Worm (Caenorhabditis elegans) whole organism, L4 larva: ENCODE measurements around the gene T26H8.4.
A peak's percentile ranks its signal among the peaks of the same experiment; 100 is the strongest.

Experiments
- D1046.2 ChIP-seq: fragments of 200-800 bp; sonication (Bioruptor generic); IDR thresholded peaks from 2 replicates; pipeline ENCODE4 v1.3.6; 2022; ENCODE audit warnings: missing genetic modification characterization, missing compliant biosample characterization
- F37D6.2 ChIP-seq: sonication (generic microtip); optimal IDR thresholded peaks from 2 replicates; lab custom pipeline; 2016; ENCODE audit warnings: mild to moderate bottlenecking, missing genetic modification characterization, missing compliant biosample characterization
- F49E8.2 ChIP-seq: sonication (generic microtip); optimal IDR thresholded peaks from 2 replicates; lab custom pipeline; 2016; ENCODE audit warnings: missing compliant biosample characterization, mild to moderate bottlenecking, missing genetic modification characterization, borderline replicate concordance
- R02D3.7 ChIP-seq: fragments of 150-350 bp; sonication (generic microtip); optimal IDR thresholded peaks from 3 replicates; lab custom pipeline; 2014; ENCODE audit warnings: missing biosample characterization, missing genetic modification characterization
- T20F7.1 ChIP-seq: fragments of 200-800 bp; sonication (Bioruptor generic); optimal IDR thresholded peaks from 2 replicates; lab custom pipeline; 2018; ENCODE audit warnings: mild to moderate bottlenecking, missing genetic modification characterization, missing compliant biosample characterization
- Y48G9A.11 ChIP-seq: fragments of 200-800 bp; sonication (Bioruptor generic); IDR thresholded peaks from 2 replicates; pipeline ENCODE4 v1.3.6; 2022; ENCODE audit warnings: missing genetic modification reagents, missing genetic modification characterization, missing compliant biosample characterization
- Y75B8A.6 ChIP-seq: fragments of 200-800 bp; sonication (Bioruptor generic); IDR thresholded peaks from 2 replicates; pipeline ENCODE4 v1.3.6; 2022; ENCODE audit warnings: missing genetic modification reagents, missing genetic modification characterization, missing compliant biosample characterization
- ZK337.2 ChIP-seq: fragments of 200-800 bp; sonication (Bioruptor generic); IDR thresholded peaks from 2 replicates; pipeline ENCODE4 v1.3.6; 2022; ENCODE audit warnings: missing genetic modification reagents, missing genetic modification characterization, missing compliant biosample characterization
- ZK546.5 ChIP-seq, 2 experiments: sonication (generic microtip); optimal IDR thresholded peaks; 2 replicates each; lab custom pipeline; 2017; ENCODE audit warnings: missing biosample characterization in 2 of 2, missing genetic modification characterization in 2 of 2
- ceh-20 ChIP-seq: fragments of 200-800 bp; sonication (Bioruptor generic); IDR thresholded peaks from 2 replicates; pipeline ENCODE4 v1.3.6; 2022; ENCODE audit warnings: missing genetic modification reagents, missing genetic modification characterization, missing compliant biosample characterization
- ceh-28 ChIP-seq: fragments of 150-350 bp; optimal IDR thresholded peaks from 2 replicates; lab custom pipeline; 2014; ENCODE audit warnings: missing biosample characterization, missing genetic modification reagents, missing genetic modification characterization
- ceh-82 ChIP-seq: sonication (generic microtip); optimal IDR thresholded peaks from 2 replicates; lab custom pipeline; 2017; ENCODE audit warnings: missing biosample characterization, missing genetic modification characterization
- cey-2 ChIP-seq: sonication (generic microtip); optimal IDR thresholded peaks from 3 replicates; lab custom pipeline; 2017; ENCODE audit warnings: missing genetic modification characterization, mild to moderate bottlenecking, missing compliant biosample characterization, antibody characterized with exemption, borderline replicate concordance; ENCODE audit not compliant: insufficient read depth
- daf-12 ChIP-seq: fragments of 150-350 bp; optimal IDR thresholded peaks from 2 replicates; lab custom pipeline; 2014; ENCODE audit warnings: missing biosample characterization, missing genetic modification reagents, missing genetic modification characterization
- daf-19 ChIP-seq: fragments of 200-800 bp; sonication (Bioruptor generic); conservative IDR thresholded peaks from 2 replicates; pipeline ENCODE4 v1.3.6; 2022; ENCODE audit warnings: missing genetic modification characterization, missing compliant biosample characterization
- daf-8 ChIP-seq: fragments of 200-800 bp; sonication (Bioruptor generic); IDR thresholded peaks from 2 replicates; pipeline ENCODE4 v1.3.6; 2022; ENCODE audit warnings: missing genetic modification characterization, missing compliant biosample characterization
- dmd-6 ChIP-seq: fragments of 200-800 bp; sonication (Bioruptor generic); IDR thresholded peaks from 2 replicates; pipeline ENCODE4 v1.3.6; 2022; ENCODE audit warnings: missing genetic modification reagents, missing genetic modification characterization, missing compliant biosample characterization
- dmd-8 ChIP-seq: fragments of 200-800 bp; sonication (Bioruptor generic); IDR thresholded peaks from 2 replicates; pipeline ENCODE4 v1.3.6; 2022; ENCODE audit warnings: missing genetic modification characterization, missing compliant biosample characterization
- dpl-1 ChIP-seq: fragments of 150-350 bp; optimal IDR thresholded peaks from 2 replicates; lab custom pipeline; 2014; ENCODE audit warnings: missing biosample characterization, missing genetic modification reagents, missing genetic modification characterization
- duxl-1 ChIP-seq: sonication (generic microtip); optimal IDR thresholded peaks from 2 replicates; lab custom pipeline; 2016; ENCODE audit warnings: mild to moderate bottlenecking, missing genetic modification characterization, moderate library complexity, missing compliant biosample characterization; ENCODE audit not compliant: poor library complexity
- egl-27 ChIP-seq: sonication (generic microtip); optimal IDR thresholded peaks from 3 replicates; lab custom pipeline; 2017; ENCODE audit warnings: missing biosample characterization, missing genetic modification reagents, missing genetic modification characterization
- fkh-10 ChIP-seq: fragments of 150-350 bp; optimal IDR thresholded peaks from 2 replicates; lab custom pipeline; 2014; ENCODE audit warnings: missing biosample characterization, missing genetic modification reagents, missing genetic modification characterization
- fos-1 ChIP-seq: fragments of 150-350 bp; optimal IDR thresholded peaks from 2 replicates; lab custom pipeline; 2014; ENCODE audit warnings: missing biosample characterization, missing genetic modification characterization
- hlh-30 ChIP-seq: sonication (generic microtip); optimal IDR thresholded peaks from 2 replicates; lab custom pipeline; 2017; ENCODE audit warnings: antibody characterized with exemption, mild to moderate bottlenecking, missing genetic modification characterization, missing compliant biosample characterization; ENCODE audit not compliant: insufficient read depth
- lim-7 ChIP-seq: fragments of 200-800 bp; sonication (Bioruptor generic); IDR thresholded peaks from 2 replicates; pipeline ENCODE4 v1.3.6; 2022; ENCODE audit warnings: missing genetic modification characterization, missing compliant biosample characterization
- lin-15B ChIP-seq: fragments of 150-350 bp; sonication (generic microtip); optimal IDR thresholded peaks from 3 replicates; lab custom pipeline; 2014; ENCODE audit warnings: missing biosample characterization, missing genetic modification characterization
- lin-29 ChIP-seq: fragments of 200-800 bp; sonication (Bioruptor generic); IDR thresholded peaks from 2 replicates; pipeline ENCODE4 v1.3.6; 2022; ENCODE audit warnings: missing genetic modification reagents, missing genetic modification characterization, missing compliant biosample characterization
- lsy-2 ChIP-seq, 2 experiments: fragments of 150-350 bp in 1 of 2; sonication (generic microtip) in 1 of 2; optimal IDR thresholded peaks; 2 replicates each; lab custom pipeline; 2014 to 2017; ENCODE audit warnings: missing biosample characterization in 2 of 2, missing genetic modification characterization in 2 of 2
- madf-9 ChIP-seq: fragments of 200-800 bp; sonication (Bioruptor generic); conservative IDR thresholded peaks from 2 replicates; pipeline ENCODE4 v1.3.6; 2022; ENCODE audit warnings: missing genetic modification reagents, missing genetic modification characterization, missing compliant biosample characterization
- mdt-29 ChIP-seq: fragments of 200-800 bp; sonication (Bioruptor generic); IDR thresholded peaks from 2 replicates; pipeline ENCODE4 v1.3.6; 2022; ENCODE audit warnings: missing genetic modification reagents, missing genetic modification characterization, missing compliant biosample characterization
- mep-1 ChIP-seq: fragments of 150-350 bp; sonication (generic microtip); optimal IDR thresholded peaks from 3 replicates; lab custom pipeline; 2014; ENCODE audit warnings: missing biosample characterization, missing genetic modification characterization
- mxl-3 ChIP-seq: fragments of 200-800 bp; sonication (Bioruptor generic); optimal IDR thresholded peaks from 2 replicates; lab custom pipeline; 2018; ENCODE audit warnings: mild to moderate bottlenecking, missing genetic modification characterization, missing compliant biosample characterization
- nhr-10 ChIP-seq: fragments of 150-350 bp; optimal IDR thresholded peaks from 2 replicates; lab custom pipeline; 2014; ENCODE audit warnings: missing biosample characterization, missing genetic modification characterization
- nhr-102 ChIP-seq: sonication (generic microtip); optimal IDR thresholded peaks from 2 replicates; lab custom pipeline; 2016; ENCODE audit warnings: mild to moderate bottlenecking, missing genetic modification characterization, moderate library complexity, missing compliant biosample characterization
- nhr-42 ChIP-seq: fragments of 200-800 bp; sonication (Bioruptor generic); IDR thresholded peaks from 2 replicates; pipeline ENCODE4 v1.3.6; 2022; ENCODE audit warnings: missing genetic modification characterization, missing compliant biosample characterization
- nhr-48 ChIP-seq: sonication (generic microtip); optimal IDR thresholded peaks from 2 replicates; lab custom pipeline; 2016; ENCODE audit warnings: mild to moderate bottlenecking, missing genetic modification characterization, missing compliant biosample characterization
- nhr-6 ChIP-seq: fragments of 150-350 bp; optimal IDR thresholded peaks from 2 replicates; lab custom pipeline; 2014; ENCODE audit warnings: missing biosample characterization, missing genetic modification characterization
- nhr-77 ChIP-seq: fragments of 150-350 bp; optimal IDR thresholded peaks from 2 replicates; lab custom pipeline; 2014; ENCODE audit warnings: missing biosample characterization, missing genetic modification characterization
- pha-4 ChIP-seq, 2 experiments: fragments of 150-350 bp in 1 of 2; fragments of 200-800 bp in 1 of 2; sonication (Bioruptor generic) in 1 of 2; IDR thresholded peaks in 1 of 2; optimal IDR thresholded peaks in 1 of 2; 2 replicates each; pipeline versions ENCODE4 v1.3.6 to Lab custom; 2014 to 2022; ENCODE audit warnings: missing genetic modification characterization in 2 of 2, missing genetic modification reagents in 2 of 2, missing biosample characterization in 1 of 2, missing compliant biosample characterization in 1 of 2
- php-3 ChIP-seq: fragments of 200-800 bp; sonication (Bioruptor generic); IDR thresholded peaks from 2 replicates; pipeline ENCODE4 v1.3.6; 2022; ENCODE audit warnings: missing genetic modification reagents, missing genetic modification characterization, missing compliant biosample characterization
- pqm-1 ChIP-seq: sonication (generic microtip); optimal IDR thresholded peaks from 2 replicates; lab custom pipeline; 2017; ENCODE audit warnings: missing biosample characterization, missing genetic modification characterization
- rbr-2 ChIP-seq: sonication (generic microtip); optimal IDR thresholded peaks from 2 replicates; lab custom pipeline; 2016; ENCODE audit warnings: missing genotype, missing genetic modification characterization, missing compliant biosample characterization
- set-16 ChIP-seq: fragments of 200-800 bp; sonication (Bioruptor generic); IDR thresholded peaks from 2 replicates; pipeline ENCODE4 v1.3.6; 2022; ENCODE audit warnings: missing genetic modification reagents, missing genetic modification characterization, missing compliant biosample characterization
- skn-1 ChIP-seq: fragments of 150-350 bp; optimal IDR thresholded peaks from 2 replicates; lab custom pipeline; 2014; ENCODE audit warnings: missing biosample characterization, missing genetic modification characterization
- spr-1 ChIP-seq: sonication (generic microtip); optimal IDR thresholded peaks from 2 replicates; lab custom pipeline; 2016; ENCODE audit warnings: mild to moderate bottlenecking, missing genetic modification characterization, missing compliant biosample characterization
- spr-3 ChIP-seq: fragments of 200-800 bp; sonication (Bioruptor generic); optimal IDR thresholded peaks from 2 replicates; lab custom pipeline; 2018; ENCODE audit warnings: mild to moderate bottlenecking, missing genetic modification characterization, missing compliant biosample characterization
- unc-62 ChIP-seq, 3 experiments: fragments of 150-350 bp in 1 of 3; sonication (generic microtip); optimal IDR thresholded peaks in 2 of 3; peaks in 1 of 3; 1 replicate in 1 of 3; 2 replicates in 2 of 3; lab custom pipeline; 2014 to 2017; ENCODE audit warnings: missing biosample characterization in 3 of 3, missing genetic modification characterization in 3 of 3, missing genetic modification reagents in 3 of 3, missing genotype in 1 of 3
- vab-7 ChIP-seq: fragments of 200-800 bp; sonication (Bioruptor generic); IDR thresholded peaks from 2 replicates; pipeline ENCODE4 v1.3.6; 2022; ENCODE audit warnings: missing genetic modification reagents, missing genetic modification characterization, missing compliant biosample characterization
- zip-11 ChIP-seq: fragments of 200-800 bp; sonication (Bioruptor generic); IDR thresholded peaks from 2 replicates; pipeline ENCODE4 v1.3.6; 2022; ENCODE audit warnings: missing genetic modification characterization, missing compliant biosample characterization
- zip-2 ChIP-seq: fragments of 150-350 bp; optimal IDR thresholded peaks from 2 replicates; lab custom pipeline; 2014; ENCODE audit warnings: missing biosample characterization, missing genetic modification characterization
- ztf-11 ChIP-seq: fragments of 150-350 bp; optimal IDR thresholded peaks from 2 replicates; lab custom pipeline; 2014; ENCODE audit warnings: missing biosample characterization, missing genetic modification characterization
- ztf-7 ChIP-seq: fragments of 150-350 bp; optimal IDR thresholded peaks from 2 replicates; lab custom pipeline; 2014; ENCODE audit warnings: missing biosample characterization, missing genetic modification characterization

Gene T26H8.4

ce11 chrV:15318638-15319037 is 12.0 kb upstream of the T26H8.4 start, which contains the start of gene nhr-291 (continued):
- TF ChIP-seq egl-27 (tag; lab: Kevin White, UChicago), result no peak
- TF ChIP-seq zip-2, result no peak
- TF ChIP-seq pqm-1 (tag; lab: Kevin White, UChicago), result peak; percentile 98
- no peak for TF ChIP-seq mep-1 (tag; lab: Kevin White, UChicago)
- TF ChIP-seq D1046.2 (GFP tag; lab: Robert Waterston, UW), result no peak
- TF ChIP-seq ceh-28, result no peak
- TF ChIP-seq skn-1 (tag; lab: Kevin White, UChicago), result no peak
- TF ChIP-seq cey-2 (tag; lab: Kevin White, UChicago), result no peak
- TF ChIP-seq spr-1, result no peak
- TF ChIP-seq T20F7.1 (GFP tag; lab: Kevin White, UChicago), result no peak
- TF ChIP-seq php-3, result no peak
- no peak for TF ChIP-seq lim-7
- no peak for TF ChIP-seq nhr-102 (tag; lab: Kevin White, UChicago)
- peak; percentile 96 for TF ChIP-seq nhr-77
- no peak for TF ChIP-seq Y75B8A.6 (GFP tag; lab: Robert Waterston, UW)
- TF ChIP-seq nhr-42 (GFP tag; lab: Robert Waterston, UW), result no peak
- no peak for TF ChIP-seq madf-9 (GFP tag; lab: Robert Waterston, UW)
- no peak for TF ChIP-seq R02D3.7 (tag; lab: Kevin White, UChicago)
- no peak for TF ChIP-seq dmd-8 (GFP tag; lab: Robert Waterston, UW)
- no peak for TF ChIP-seq lin-15B
- TF ChIP-seq zip-11 (GFP tag; lab: Robert Waterston, UW), result no peak
- TF ChIP-seq fos-1 (tag; lab: Kevin White, UChicago), result no peak
- no peak for TF ChIP-seq nhr-6 (tag; lab: Kevin White, UChicago)
- TF ChIP-seq nhr-48 (tag; lab: Kevin White, UChicago), result peak; percentile 59
- TF ChIP-seq spr-3, result no peak
- no peak for TF ChIP-seq vab-7 (GFP tag; lab: Robert Waterston, UW)
- TF ChIP-seq F49E8.2 (tag; lab: Kevin White, UChicago), result no peak
- TF ChIP-seq nhr-10 (tag; lab: Kevin White, UChicago), result peak; percentile 31
- TF ChIP-seq lsy-2 (tag; optimal IDR thresholded peaks at IDR 0.05; lab: Kevin White, UChicago), result no peak
- no peak for TF ChIP-seq ZK337.2 (GFP tag; lab: Robert Waterston, UW)
- TF ChIP-seq daf-8 (GFP tag; lab: Robert Waterston, UW), result no peak
- TF ChIP-seq daf-19, result no peak
- no peak for TF ChIP-seq ztf-11 (tag; lab: Kevin White, UChicago)
- no peak for TF ChIP-seq Y48G9A.11
- TF ChIP-seq ztf-7 (tag; lab: Kevin White, UChicago), result no peak
- no peak for TF ChIP-seq dpl-1 (GFP tag; lab: Kevin White, UChicago)
- no peak for TF ChIP-seq ceh-20
- no peak for TF ChIP-seq ceh-82 (tag; lab: Kevin White, UChicago)
- no peak for TF ChIP-seq lin-29 (GFP tag; lab: Robert Waterston, UW)
- no peak for TF ChIP-seq unc-62 (GFP tag; optimal IDR thresholded peaks at IDR 0.05 in 1 of 2; lab: Kevin White, UChicago)
- TF ChIP-seq unc-62 (tag; optimal IDR thresholded peaks at IDR 0.05; lab: Kevin White, UChicago), result no peak
- TF ChIP-seq daf-12 (tag; lab: Kevin White, UChicago), result no peak
- TF ChIP-seq hlh-30 (tag; lab: Kevin White, UChicago), result no peak
- TF ChIP-seq fkh-10 (GFP tag; lab: Kevin White, UChicago), result no peak
- no peak for TF ChIP-seq ZK546.5 (tag; optimal IDR thresholded peaks at IDR 0.05; lab: Kevin White, UChicago)
- no peak for TF ChIP-seq duxl-1 (tag; lab: Kevin White, UChicago)
- no peak for TF ChIP-seq rbr-2
- TF ChIP-seq mxl-3 (GFP tag; lab: Kevin White, UChicago), result no peak
- peak; percentile 97 for TF ChIP-seq dmd-6 (GFP tag; lab: Robert Waterston, UW)
- TF ChIP-seq set-16, result no peak
- no peak for TF ChIP-seq F37D6.2
- TF ChIP-seq pha-4 (GFP tag; IDR thresholded peaks at IDR 0.05; lab: Robert Waterston, UW), result no peak
- no peak for TF ChIP-seq pha-4 (tag; optimal IDR thresholded peaks at IDR 0.05; lab: Kevin White, UChicago)
- TF ChIP-seq mdt-29 (GFP tag; lab: Robert Waterston, UW), result no peak
